Worm (Caenorhabditis elegans) whole organism, early embryonic: ENCODE measurements around the gene ifc-2.
A peak's percentile ranks its signal among the peaks of the same experiment; 100 is the strongest.

Source experiments
- B0310.2 ChIP-seq: sonication (generic microtip); optimal IDR thresholded peaks from 2 replicates; lab custom pipeline; 2016; ENCODE audit warnings: mild to moderate bottlenecking, missing genetic modification characterization, missing compliant biosample characterization
- F13C5.2 ChIP-seq: sonication (generic microtip); optimal IDR thresholded peaks from 2 replicates; lab custom pipeline; 2017; ENCODE audit warnings: mild to moderate bottlenecking, missing genetic modification characterization, inconsistent platforms, missing compliant biosample characterization
- aly-1 ChIP-seq: sonication (generic microtip); optimal IDR thresholded peaks from 2 replicates; lab custom pipeline; 2016; ENCODE audit warnings: missing genetic modification characterization, missing compliant biosample characterization
- ama-1 ChIP-seq: fragments of 150-350 bp; optimal IDR thresholded peaks from 2 replicates; lab custom pipeline; 2014
- ceh-13 ChIP-seq: fragments of 200-800 bp; sonication (Bioruptor generic); optimal IDR thresholded peaks from 2 replicates; lab custom pipeline; 2018; ENCODE audit warnings: mild to moderate bottlenecking, missing genetic modification characterization, missing compliant biosample characterization
- ceh-36 ChIP-seq: sonication (generic microtip); optimal IDR thresholded peaks from 2 replicates; lab custom pipeline; 2016; ENCODE audit warnings: missing genetic modification characterization, inconsistent platforms, missing compliant biosample characterization
- ets-7 ChIP-seq: sonication (generic microtip); optimal IDR thresholded peaks from 2 replicates; lab custom pipeline; 2016; ENCODE audit warnings: missing genotype, missing genetic modification characterization, missing compliant biosample characterization
- flt-1 ChIP-seq: fragments of 200-800 bp; sonication (Bioruptor generic); IDR thresholded peaks from 2 replicates; pipeline ENCODE4 v1.3.6; 2022; ENCODE audit warnings: missing genetic modification characterization, missing compliant biosample characterization
- hmbx-1 ChIP-seq: sonication (generic microtip); optimal IDR thresholded peaks from 2 replicates; lab custom pipeline; 2016; ENCODE audit warnings: mild to moderate bottlenecking, missing genetic modification characterization, missing compliant biosample characterization
- hmg-4 ChIP-seq: fragments of 200-800 bp; sonication (Bioruptor generic); optimal IDR thresholded peaks from 2 replicates; lab custom pipeline; 2018; ENCODE audit warnings: mild to moderate bottlenecking, missing genetic modification characterization, missing compliant biosample characterization
- hnd-1 ChIP-seq: sonication (generic microtip); optimal IDR thresholded peaks from 2 replicates; lab custom pipeline; 2016; ENCODE audit warnings: missing genetic modification characterization, missing compliant biosample characterization
- pes-1 ChIP-seq: fragments of 200-800 bp; sonication (Bioruptor generic); IDR thresholded peaks from 2 replicates; pipeline ENCODE4 v1.3.6; 2022; ENCODE audit warnings: missing genetic modification reagents, missing genetic modification characterization, missing compliant biosample characterization
- scrt-1 ChIP-seq: fragments of 200-800 bp; sonication (Bioruptor generic); IDR thresholded peaks from 2 replicates; pipeline ENCODE4 v1.3.6; 2022; ENCODE audit warnings: missing genetic modification characterization, missing compliant biosample characterization
- sea-1 ChIP-seq: fragments of 200-800 bp; sonication (Bioruptor generic); conservative IDR thresholded peaks from 2 replicates; pipeline ENCODE4 v1.3.6; 2022; ENCODE audit warnings: missing genetic modification characterization, missing compliant biosample characterization
- tbx-11 ChIP-seq: fragments of 200-800 bp; sonication (Bioruptor generic); IDR thresholded peaks from 2 replicates; pipeline ENCODE4 v1.3.6; 2022; ENCODE audit warnings: missing genetic modification characterization, missing compliant biosample characterization
- tbx-37 ChIP-seq: fragments of 200-800 bp; sonication (Bioruptor generic); conservative IDR thresholded peaks from 2 replicates; pipeline ENCODE4 v1.3.6; 2022; ENCODE audit warnings: missing genetic modification reagents, missing genetic modification characterization, missing compliant biosample characterization
- tra-4 ChIP-seq: sonication (generic microtip); optimal IDR thresholded peaks from 2 replicates; lab custom pipeline; 2017; ENCODE audit warnings: missing genetic modification characterization, missing compliant biosample characterization

Gene ifc-2

ce11 chrX:600671-601070 is 54.0 kb downstream of the ifc-2 start:
- TF ChIP-seq flt-1 (GFP tag; lab: Robert Waterston, UW) (no peak), hmbx-1 (no peak), tra-4 (no peak), sea-1 (GFP tag; lab: Robert Waterston, UW) (no peak), pes-1 (GFP tag; lab: Robert Waterston, UW) (no peak), ama-1 (lab: Kevin White, UChicago) (no peak), ets-7 (no peak), tbx-37 (GFP tag; lab: Robert Waterston, UW) (no peak), tbx-11 (GFP tag; lab: Robert Waterston, UW) (no peak), hmg-4 (no peak), ceh-13 (GFP tag; lab: Kevin White, UChicago) (no peak), hnd-1 (tag; lab: Kevin White, UChicago) (no peak), F13C5.2 (tag; lab: Kevin White, UChicago) (no peak), scrt-1 (no peak), ceh-36 (tag; lab: Kevin White, UChicago) (no peak)

DNA sequence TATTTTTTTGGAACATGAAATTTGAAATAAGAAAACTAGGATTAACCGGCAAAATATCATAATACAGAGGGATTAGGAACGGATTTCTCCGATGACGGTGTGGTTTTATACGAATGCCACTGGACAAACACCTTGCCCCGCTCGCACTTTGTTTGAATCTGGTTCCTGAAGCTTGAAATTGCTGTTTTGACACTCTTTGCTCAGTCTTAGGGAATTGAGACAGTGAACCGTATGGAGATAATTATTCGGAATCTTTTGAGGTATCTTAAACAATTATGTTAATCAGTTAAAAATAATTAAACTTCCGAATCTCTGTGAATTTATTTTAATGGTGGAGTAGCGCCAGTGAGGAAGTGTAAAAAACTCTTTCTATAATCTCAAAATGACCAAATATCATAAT is 55.2 kb downstream of the ifc-2 start, which contains the start of gene F13C5.3:
Gene F13C5.3 (minus strand): TSS at position 101 of the 400 bp plus-strand sequence.
- no peak for TF ChIP-seq hnd-1 (tag; lab: Kevin White, UChicago)
- no peak for TF ChIP-seq aly-1 (tag; lab: Kevin White, UChicago)
- peak; percentile 41 for TF ChIP-seq ceh-36 (tag; lab: Kevin White, UChicago)
- TF ChIP-seq scrt-1, result no peak
- no peak for TF ChIP-seq hmbx-1

DNA sequence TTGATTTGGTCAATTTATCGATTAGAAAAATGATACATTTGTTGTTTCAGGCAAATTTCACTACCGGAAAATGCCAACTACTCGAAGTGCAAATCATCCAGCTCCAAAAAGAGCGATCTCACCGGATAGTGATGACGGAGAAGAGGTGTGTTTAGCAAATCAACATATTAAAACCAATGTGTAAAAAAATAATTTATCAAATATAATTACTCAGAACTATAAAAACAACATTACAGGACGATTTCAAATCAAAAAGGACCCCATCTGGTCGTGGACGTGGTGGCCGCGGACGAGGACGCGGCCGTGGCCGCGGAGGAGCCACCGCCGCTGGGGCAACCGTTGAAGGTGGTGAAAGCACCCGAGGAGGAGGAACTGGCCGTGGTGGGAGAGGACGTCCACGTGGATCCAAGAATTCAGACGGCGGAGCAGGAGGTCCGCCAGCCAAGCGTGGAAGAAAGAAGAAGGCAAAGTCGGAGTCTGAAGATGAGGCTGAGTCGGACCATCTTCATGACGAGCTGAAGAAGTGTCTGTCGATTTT is 60.7 kb downstream of the ifc-2 start, which contains the start of gene F13C5.2:
Gene F13C5.2 (plus strand): TSS at position 51 of the 538 bp plus-strand sequence.
- TF ChIP-seq ceh-13 (GFP tag; lab: Kevin White, UChicago) (no peak), hmbx-1 (no peak), ceh-36 (tag; lab: Kevin White, UChicago) (no peak), pes-1 (GFP tag; lab: Robert Waterston, UW) (no peak), tbx-37 (GFP tag; lab: Robert Waterston, UW) (no peak), flt-1 (GFP tag; lab: Robert Waterston, UW) (no peak), tra-4 (no peak), ets-7 (no peak), B0310.2 (tag; lab: Kevin White, UChicago) (no peak), ama-1 (lab: Kevin White, UChicago) (no peak), F13C5.2 (tag; lab: Kevin White, UChicago) (no peak), hnd-1 (tag; lab: Kevin White, UChicago) (no peak), hmg-4 (no peak), tbx-11 (GFP tag; lab: Robert Waterston, UW) (no peak), sea-1 (GFP tag; lab: Robert Waterston, UW) (no peak), scrt-1 (no peak), aly-1 (tag; lab: Kevin White, UChicago) (no peak)

DNA sequence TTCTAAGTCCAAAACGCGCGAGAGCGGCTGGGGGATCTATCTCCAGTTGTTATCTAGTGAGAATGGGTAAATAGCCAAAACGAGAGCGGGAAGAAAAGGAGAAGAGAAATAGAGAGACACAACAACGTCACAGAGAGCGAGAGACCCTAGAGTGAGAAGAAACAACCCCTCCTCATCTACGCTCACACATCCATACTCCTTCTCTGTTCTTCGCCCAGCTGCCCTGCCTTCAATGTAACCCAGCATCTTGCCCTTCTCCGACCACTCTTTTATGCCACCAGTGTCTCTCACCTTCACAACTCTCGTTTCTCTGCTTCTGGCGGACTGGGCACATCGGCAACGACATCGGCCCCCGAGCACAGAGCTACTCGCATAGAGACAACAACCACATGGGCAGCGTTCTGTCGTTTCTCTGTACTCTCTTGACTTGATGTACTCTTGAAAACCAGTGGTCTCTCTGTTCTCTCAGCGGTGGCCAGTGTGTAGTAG is 61.4 kb downstream of the ifc-2 start:
- TF ChIP-seq hmbx-1 (no peak), F13C5.2 (tag; lab: Kevin White, UChicago) (peak; percentile 99), scrt-1 (peak; percentile 50; the same call in 1 of the 2 replicates), aly-1 (tag; lab: Kevin White, UChicago) (peak; percentile 78), pes-1 (GFP tag; lab: Robert Waterston, UW) (0 out of 2 replicates have a peak, but pooled peaks have one; percentile 25), hmg-4 (peak; percentile 96), ama-1 (lab: Kevin White, UChicago) (no peak)
